Fruit fly (Drosophila melanogaster): ENCODE measurements around the gene cv.

cv gene

DNA sequence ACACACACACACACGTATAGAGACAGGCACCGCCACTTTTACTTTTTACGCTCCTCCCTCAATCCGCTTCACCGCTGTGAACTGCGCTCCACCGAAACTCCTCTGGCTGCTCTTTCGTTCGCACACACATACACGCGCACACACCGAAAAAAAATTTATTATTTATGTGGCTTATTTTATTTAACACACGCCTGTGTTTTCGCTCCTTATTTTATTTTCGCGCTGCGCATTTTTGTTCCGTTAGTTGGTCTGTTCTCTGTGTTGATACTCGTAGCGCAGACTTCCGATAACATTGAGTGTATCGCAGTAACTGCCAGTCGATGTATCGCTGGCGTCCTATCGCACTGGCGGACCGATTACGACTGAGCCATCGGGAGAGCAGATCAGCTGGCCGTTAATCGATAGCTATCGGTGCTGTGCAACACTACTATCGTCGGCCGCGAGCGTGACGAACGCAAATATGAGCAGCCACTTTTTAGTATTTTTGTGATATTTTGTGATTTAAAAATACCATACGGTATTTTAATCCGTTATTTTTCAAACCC is 47.9 kb downstream of the cv start, which contains the start of gene Snx27 (continued):
- TF ChIP-seq hkb (optimal IDR thresholded peaks at IDR 0.05) (no peak), hkb (GFP tag; IDR thresholded peaks at IDR 0.05) (peak; percentile 14; the same call in 1 of the 2 replicates), Eip74EF (GFP tag; optimal IDR thresholded peaks at IDR 0.05) (peak in 1 of 2 experiments; percentile 23), pita (GFP tag; optimal IDR thresholded peaks at IDR 0.05) (no peak), aop (GFP tag; IDR thresholded peaks at IDR 0.05) (no peak), MTF-1 (GFP tag; optimal IDR thresholded peaks at IDR 0.05; ENCODE audit: borderline replicate concordance) (no peak), CG8944 (GFP tag; optimal IDR thresholded peaks at IDR 0.05) (peak; percentile 43), salm (tag; optimal IDR thresholded peaks at IDR 0.05) (peak; percentile 17), CG3995 (GFP tag; optimal IDR thresholded peaks at IDR 0.05) (peak; percentile 38), CG2678 (tag; optimal IDR thresholded peaks at IDR 0.05) (peak; percentile 11), sd (tag; optimal IDR thresholded peaks at IDR 0.05) (peak; percentile 18), CG5180 (GFP tag; optimal IDR thresholded peaks at IDR 0.05) (no peak), Xrp1 (GFP tag; IDR thresholded peaks at IDR 0.05) (0 out of 2 replicates have a peak, but pooled peaks have one; percentile 24), Gug (GFP tag; IDR thresholded peaks at IDR 0.05) (peak; percentile 58; the same call in 1 of the 4 replicates), CG3838 (GFP tag; optimal IDR thresholded peaks at IDR 0.05) (no peak), CG31224 (GFP tag; IDR thresholded peaks at IDR 0.05) (0 out of 2 replicates have a peak, but pooled peaks have one; percentile 19), CG33557 (GFP tag; optimal IDR thresholded peaks at IDR 0.05) (peak; percentile 18), Scr (GFP tag; IDR thresholded peaks at IDR 0.05; ENCODE audit: partially characterized antibody) (peak; percentile 99), tin (GFP tag; optimal IDR thresholded peaks at IDR 0.05) (no peak), zen (tag; optimal IDR thresholded peaks at IDR 0.05) (peak; percentile 14), CG1647 (GFP tag; optimal IDR thresholded peaks at IDR 0.05) (peak; percentile 60), CG1603 (tag; optimal IDR thresholded peaks at IDR 0.05) (peak; percentile 94), CG8388 (GFP tag; optimal IDR thresholded peaks at IDR 0.05) (peak; percentile 25), Hsf (GFP tag; optimal IDR thresholded peaks at IDR 0.05) (peak; percentile 50), caup (GFP tag; optimal IDR thresholded peaks at IDR 0.05; ENCODE audit: severe bottlenecking) (peak; percentile 42), CG14667 (GFP tag; IDR thresholded peaks at IDR 0.05) (no peak), vnd (GFP tag; IDR thresholded peaks at IDR 0.05; ENCODE audit: partially characterized antibody) (peak; percentile 99), CG34376 (GFP tag; optimal IDR thresholded peaks at IDR 0.05) (peak; percentile 15), CG7839 (tag; optimal IDR thresholded peaks at IDR 0.05) (no peak), Gsc (GFP tag; IDR thresholded peaks at IDR 0.05) (no peak), CG16813 (GFP tag; IDR thresholded peaks at IDR 0.05; ENCODE audit: partially characterized antibody) (peak; percentile 100), Ravus (GFP tag; IDR thresholded peaks at IDR 0.05) (no peak), tx (GFP tag; optimal IDR thresholded peaks at IDR 0.05) (peak; percentile 6), CG12104 (GFP tag; optimal IDR thresholded peaks at IDR 0.05) (no peak), CG4820 (GFP tag; optimal IDR thresholded peaks at IDR 0.05) (no peak), CG18476 (GFP tag; optimal IDR thresholded peaks at IDR 0.05) (no peak), CG2712 (tag; optimal IDR thresholded peaks at IDR 0.05) (peak; percentile 66), nerfin-2 (GFP tag; IDR thresholded peaks at IDR 0.05; ENCODE audit: partially characterized antibody) (peak; percentile 98), Awh (GFP tag; IDR thresholded peaks at IDR 0.05) (no peak), pum (GFP tag; optimal IDR thresholded peaks at IDR 0.05) (peak; percentile 13), row (GFP tag; IDR thresholded peaks at IDR 0.05) (peak; percentile 57), CG8924 (tag; optimal IDR thresholded peaks at IDR 0.05) (peak; percentile 43), fd3F (GFP tag; optimal IDR thresholded peaks at IDR 0.05) (no peak), ind (GFP tag; optimal IDR thresholded peaks at IDR 0.05) (peak; percentile 4), CG14710 (tag; optimal IDR thresholded peaks at IDR 0.05) (peak; percentile 66), CG2889 (GFP tag; IDR thresholded peaks at IDR 0.05) (no peak), nerfin-1 (tag; optimal IDR thresholded peaks at IDR 0.05) (no peak), z (GFP tag; IDR thresholded peaks at IDR 0.05) (no peak), psq (GFP tag; optimal IDR thresholded peaks at IDR 0.05) (no peak), CG16779 (GFP tag; IDR thresholded peaks at IDR 0.05) (no peak)
